Fruit fly (Drosophila melanogaster) whole organism, embryonic: ENCODE data around the gene Sodh1.

Experiments
- Atf6 ChIP-seq: fragments of 200-800 bp; sonication (Bioruptor generic); IDR thresholded peaks from 2 replicates; pipeline ENCODE4 v1.3.6; 2022; ENCODE audit warnings: missing biosample characterization, missing genetic modification characterization
- Bdp1 ChIP-seq: fragments of 200-800 bp; sonication (Bioruptor generic); optimal IDR thresholded peaks from 3 replicates; lab custom pipeline; 2016; ENCODE audit warnings: missing biosample characterization, missing genetic modification characterization
- BtbVII ChIP-seq: fragments of 200-800 bp; sonication (Bioruptor generic); optimal IDR thresholded peaks from 3 replicates; lab custom pipeline; 2017; ENCODE audit warnings: missing biosample characterization, mild to moderate bottlenecking, missing genetic modification characterization
- CG10431 ChIP-seq: fragments of 200-800 bp; sonication (Bioruptor generic); optimal IDR thresholded peaks from 3 replicates; lab custom pipeline; 2018; ENCODE audit warnings: missing biosample characterization, mild to moderate bottlenecking, missing genetic modification characterization
- CG11247 ChIP-seq: fragments of 200-800 bp; sonication (Bioruptor generic); IDR thresholded peaks from 2 replicates; pipeline ENCODE4 v1.3.6; 2022; ENCODE audit warnings: missing biosample characterization, missing genetic modification characterization
- CG11456 ChIP-seq: fragments of 200-800 bp; sonication (Bioruptor generic); IDR thresholded peaks from 3 replicates; pipeline ENCODE4 v1.3.6; 2022; ENCODE audit warnings: missing biosample characterization, missing genetic modification characterization
- CG12236 ChIP-seq: fragments of 200-800 bp; sonication (Bioruptor generic); optimal IDR thresholded peaks from 2 replicates; lab custom pipeline; 2016; ENCODE audit warnings: missing biosample characterization, missing genetic modification characterization
- CG12391 ChIP-seq: fragments of 200-800 bp; sonication (Bioruptor generic); optimal IDR thresholded peaks from 3 replicates; lab custom pipeline; 2018; ENCODE audit warnings: missing biosample characterization, mild to moderate bottlenecking, missing genetic modification characterization, moderate library complexity
- CG13296 ChIP-seq: fragments of 200-800 bp; sonication (Bioruptor generic); optimal IDR thresholded peaks from 3 replicates; lab custom pipeline; 2018; ENCODE audit warnings: missing biosample characterization, mild to moderate bottlenecking, missing genetic modification characterization
- CG14014 ChIP-seq: fragments of 200-800 bp; sonication (Bioruptor generic); IDR thresholded peaks from 2 replicates; pipeline ENCODE4 v1.3.6; 2022; ENCODE audit warnings: missing biosample characterization, missing genetic modification characterization
- CG1529 ChIP-seq: fragments of 200-800 bp; sonication (Bioruptor generic); optimal IDR thresholded peaks from 3 replicates; lab custom pipeline; 2018; ENCODE audit warnings: missing biosample characterization, missing genetic modification characterization
- CG17328 ChIP-seq: fragments of 200-800 bp; sonication (Bioruptor generic); IDR thresholded peaks from 2 replicates; pipeline ENCODE4 v1.3.6; 2022; ENCODE audit warnings: missing biosample characterization, missing genetic modification characterization
- CG17802 ChIP-seq: fragments of 200-800 bp; sonication (Bioruptor generic); optimal IDR thresholded peaks from 2 replicates; lab custom pipeline; 2018; ENCODE audit warnings: missing biosample characterization, mild to moderate bottlenecking, missing genetic modification characterization, moderate library complexity
- CG1792 ChIP-seq: fragments of 200-800 bp; sonication (Bioruptor generic); optimal IDR thresholded peaks from 2 replicates; lab custom pipeline; 2016; ENCODE audit warnings: missing biosample characterization, missing genetic modification characterization
- CG18011 ChIP-seq: fragments of 200-800 bp; sonication (Bioruptor generic); optimal IDR thresholded peaks from 2 replicates; lab custom pipeline; 2017; ENCODE audit warnings: missing biosample characterization, missing genetic modification characterization, mild to moderate bottlenecking, moderate library complexity, missing genotype
- CG2129 ChIP-seq: fragments of 200-800 bp; sonication (Bioruptor generic); IDR thresholded peaks from 2 replicates; pipeline ENCODE4 v1.3.6; 2022; ENCODE audit warnings: missing biosample characterization, missing genetic modification characterization; ENCODE audit not compliant: partially characterized antibody
- CG31365 ChIP-seq: fragments of 200-800 bp; sonication (Bioruptor generic); optimal IDR thresholded peaks from 2 replicates; lab custom pipeline; 2018; ENCODE audit warnings: missing biosample characterization, mild to moderate bottlenecking, missing genetic modification characterization
- CG32532 ChIP-seq: fragments of 200-800 bp; sonication (Bioruptor generic); IDR thresholded peaks from 2 replicates; pipeline ENCODE4 v1.3.6; 2022; ENCODE audit warnings: missing biosample characterization, missing genetic modification characterization
- CG34224 ChIP-seq: fragments of 200-800 bp; sonication (Bioruptor generic); IDR thresholded peaks from 3 replicates; pipeline ENCODE4 v1.3.6; 2022; ENCODE audit warnings: missing biosample characterization, missing genetic modification characterization; ENCODE audit not compliant: partially characterized antibody
- CG34422 ChIP-seq: fragments of 200-800 bp; sonication (Bioruptor generic); IDR thresholded peaks from 3 replicates; pipeline ENCODE4 v1.3.6; 2022; ENCODE audit warnings: missing biosample characterization, missing genetic modification characterization
- CG7987 ChIP-seq: fragments of 200-800 bp; sonication (Bioruptor generic); optimal IDR thresholded peaks from 2 replicates; lab custom pipeline; 2018; ENCODE audit warnings: missing biosample characterization, mild to moderate bottlenecking, missing genetic modification characterization, moderate library complexity
- Camta ChIP-seq: fragments of 200-800 bp; sonication (Bioruptor generic); optimal IDR thresholded peaks from 2 replicates; lab custom pipeline; 2016; ENCODE audit warnings: missing biosample characterization, missing genetic modification characterization
- CoRest ChIP-seq: fragments of 200-800 bp; sonication (Bioruptor generic); optimal IDR thresholded peaks from 3 replicates; lab custom pipeline; 2018; ENCODE audit warnings: missing biosample characterization, mild to moderate bottlenecking, missing genetic modification characterization, moderate library complexity
- CrebB ChIP-seq: fragments of 200-800 bp; sonication (Bioruptor generic); optimal IDR thresholded peaks from 3 replicates; lab custom pipeline; 2018; ENCODE audit warnings: missing biosample characterization, mild to moderate bottlenecking, missing genetic modification characterization
- D19B ChIP-seq: fragments of 200-800 bp; sonication (Bioruptor generic); optimal IDR thresholded peaks from 2 replicates; lab custom pipeline; 2017; ENCODE audit warnings: missing biosample characterization, mild to moderate bottlenecking, missing genetic modification characterization
- Doc3 ChIP-seq: fragments of 200-800 bp; sonication (Bioruptor generic); IDR thresholded peaks from 3 replicates; pipeline ENCODE4 v1.3.6; 2022; ENCODE audit warnings: missing biosample characterization, missing genetic modification characterization; ENCODE audit not compliant: partially characterized antibody
- HLHmδ ChIP-seq: fragments of 200-800 bp; sonication (Bioruptor generic); optimal IDR thresholded peaks from 2 replicates; lab custom pipeline; 2018; ENCODE audit warnings: missing biosample characterization, mild to moderate bottlenecking, missing genetic modification characterization, moderate library complexity
- HmgD ChIP-seq: fragments of 200-800 bp; sonication (Bioruptor generic); optimal IDR thresholded peaks from 3 replicates; lab custom pipeline; 2016; ENCODE audit warnings: missing biosample characterization, missing genetic modification characterization
- HmgZ ChIP-seq: fragments of 200-800 bp; sonication (Bioruptor generic); optimal IDR thresholded peaks from 2 replicates; lab custom pipeline; 2018; ENCODE audit warnings: missing biosample characterization, mild to moderate bottlenecking, missing genetic modification characterization
- Hr39 ChIP-seq: fragments of >200 bp; optimal IDR thresholded peaks from 2 replicates; lab custom pipeline; 2017
- PHDP ChIP-seq: fragments of 200-800 bp; sonication (Bioruptor generic); optimal IDR thresholded peaks from 3 replicates; lab custom pipeline; 2018; ENCODE audit warnings: missing biosample characterization, mild to moderate bottlenecking, missing genetic modification characterization, moderate library complexity
- Sox100B ChIP-seq: fragments of 200-800 bp; sonication (Bioruptor generic); optimal IDR thresholded peaks from 3 replicates; lab custom pipeline; 2018; ENCODE audit warnings: missing biosample characterization, mild to moderate bottlenecking, missing genetic modification characterization
- Spps ChIP-seq: fragments of 200-800 bp; sonication (Bioruptor generic); optimal IDR thresholded peaks from 2 replicates; lab custom pipeline; 2018; ENCODE audit warnings: missing biosample characterization, mild to moderate bottlenecking, missing genetic modification characterization
- TFAM ChIP-seq: fragments of 200-800 bp; sonication (Bioruptor generic); optimal IDR thresholded peaks from 2 replicates; lab custom pipeline; 2017; ENCODE audit warnings: missing biosample characterization, missing genetic modification characterization, inconsistent platforms
- Taf1 ChIP-seq: fragments of 200-800 bp; sonication (Bioruptor generic); IDR thresholded peaks from 2 replicates; pipeline ENCODE4 v1.3.6; 2022; ENCODE audit warnings: missing biosample characterization, missing genetic modification characterization
- Trl ChIP-seq, 3 experiments: fragments of >200 bp in 2 of 3; fragments of 200-800 bp in 1 of 3; sonication (Bioruptor generic) in 1 of 3; optimal IDR thresholded peaks; 2 replicates in 1 of 3; 3 replicates in 2 of 3; lab custom pipeline; 2016 to 2017; ENCODE audit warnings: missing biosample characterization in 1 of 3, missing genetic modification characterization in 1 of 3
- ab ChIP-seq: fragments of 200-800 bp; sonication (Bioruptor generic); optimal IDR thresholded peaks from 2 replicates; lab custom pipeline; 2016; ENCODE audit warnings: missing biosample characterization, missing genetic modification characterization
- amos ChIP-seq: fragments of 200-800 bp; sonication (Bioruptor generic); IDR thresholded peaks from 2 replicates; pipeline ENCODE4 v1.3.6; 2022; ENCODE audit warnings: missing biosample characterization, missing genetic modification characterization; ENCODE audit not compliant: partially characterized antibody
- ash1 ChIP-seq: fragments of 200-800 bp; sonication (Bioruptor generic); optimal IDR thresholded peaks from 2 replicates; lab custom pipeline; 2018; ENCODE audit warnings: missing biosample characterization, mild to moderate bottlenecking, missing genetic modification characterization
- az2 ChIP-seq: fragments of 200-800 bp; sonication (Bioruptor generic); optimal IDR thresholded peaks from 3 replicates; lab custom pipeline; 2016; ENCODE audit warnings: missing biosample characterization, missing genetic modification characterization
- bab2 ChIP-seq: fragments of 200-800 bp; sonication (Bioruptor generic); optimal IDR thresholded peaks from 2 replicates; lab custom pipeline; 2016; ENCODE audit warnings: missing biosample characterization, missing genetic modification characterization
- br ChIP-seq: fragments of >200 bp; optimal IDR thresholded peaks from 2 replicates; lab custom pipeline; 2017
- crp ChIP-seq, 2 experiments: fragments of 200-800 bp; sonication (Bioruptor generic); optimal IDR thresholded peaks; 2 replicates in 1 of 2; 3 replicates in 1 of 2; lab custom pipeline; 2017; ENCODE audit warnings: missing biosample characterization in 2 of 2, missing genetic modification characterization in 2 of 2, mild to moderate bottlenecking in 1 of 2, moderate library complexity in 1 of 2
- gsb-n ChIP-seq: fragments of 200-800 bp; sonication (Bioruptor generic); optimal IDR thresholded peaks from 3 replicates; lab custom pipeline; 2018; ENCODE audit warnings: missing biosample characterization, mild to moderate bottlenecking, missing genetic modification characterization
- lmd ChIP-seq: fragments of 200-800 bp; sonication (Bioruptor generic); IDR thresholded peaks from 2 replicates; pipeline ENCODE4 v1.3.6; 2022; ENCODE audit warnings: missing biosample characterization, missing genetic modification characterization
- mirr ChIP-seq: fragments of 200-800 bp; sonication (Bioruptor generic); optimal IDR thresholded peaks from 3 replicates; lab custom pipeline; 2018; ENCODE audit warnings: missing biosample characterization, mild to moderate bottlenecking, missing genetic modification characterization
- mld ChIP-seq: fragments of 200-800 bp; sonication (Bioruptor generic); IDR thresholded peaks from 3 replicates; pipeline ENCODE4 v1.3.6; 2022; ENCODE audit warnings: missing biosample characterization, missing genetic modification characterization; ENCODE audit not compliant: partially characterized antibody
- pros ChIP-seq: fragments of 200-800 bp; sonication (Bioruptor generic); optimal IDR thresholded peaks from 3 replicates; lab custom pipeline; 2019; ENCODE audit warnings: missing biosample characterization, mild to moderate bottlenecking, missing genetic modification characterization, moderate library complexity
- tgo ChIP-seq: fragments of 200-800 bp; sonication (Bioruptor generic); IDR thresholded peaks from 3 replicates; pipeline ENCODE4 v1.3.6; 2022; ENCODE audit warnings: missing biosample characterization, missing genetic modification characterization
- tx ChIP-seq: fragments of 200-800 bp; sonication (Bioruptor generic); optimal IDR thresholded peaks from 2 replicates; lab custom pipeline; 2016; ENCODE audit warnings: missing biosample characterization, missing genetic modification characterization
- vvl ChIP-seq: fragments of 200-800 bp; sonication (Bioruptor generic); IDR thresholded peaks from 2 replicates; pipeline ENCODE4 v1.3.6; 2022; ENCODE audit warnings: missing biosample characterization, missing genetic modification characterization
- yki ChIP-seq: fragments of >200 bp; optimal IDR thresholded peaks from 3 replicates; lab custom pipeline; 2018

Sodh1 gene

DNA sequence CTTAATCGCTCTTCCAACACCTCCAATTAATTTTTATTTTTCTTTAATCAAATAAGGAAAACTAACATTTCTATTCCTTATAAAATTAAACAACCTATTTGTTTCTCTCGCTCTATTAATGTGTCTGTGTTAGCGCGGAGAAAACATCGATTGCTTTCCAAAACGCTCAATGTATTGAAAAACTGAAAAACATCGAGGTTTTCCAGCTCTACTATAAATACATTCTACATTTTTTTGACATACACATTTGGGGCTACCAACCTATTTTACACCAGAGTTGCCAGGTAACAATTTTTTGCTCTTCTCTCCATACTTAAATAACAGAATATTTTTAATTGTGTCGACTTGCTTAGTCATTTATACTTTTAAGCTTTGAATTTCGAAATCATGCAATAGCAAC, 39.8 kb downstream of the Sodh1 start (continued):
- TF ChIP-seq CG13296 (GFP tag; lab: Kevin White, UChicago) (peak; percentile 21), D19B (no peak), Bdp1 (GFP tag; lab: Kevin White, UChicago) (no peak), CG18011 (GFP tag; lab: Kevin White, UChicago) (no peak), Camta (GFP tag; lab: Kevin White, UChicago) (peak; percentile 20), CG11456 (GFP tag; lab: Robert Waterston, UW) (no peak), Doc3 (GFP tag; lab: Robert Waterston, UW) (peak; percentile 71; the same call in 2 of the 3 replicates), CG34422 (GFP tag; lab: Robert Waterston, UW) (peak; percentile 20; the same call in 1 of the 3 replicates), CG17328 (GFP tag; lab: Robert Waterston, UW) (no peak), HmgD (GFP tag; lab: Kevin White, UChicago) (no peak), CG31365 (no peak), yki (no peak), Atf6 (GFP tag; lab: Robert Waterston, UW) (no peak), vvl (0 out of 2 replicates have a peak, but pooled peaks have one; percentile 16), br (lab: Kevin White, UChicago) (no peak), CG12236 (GFP tag; lab: Kevin White, UChicago) (no peak), mld (GFP tag; lab: Robert Waterston, UW) (no peak), CG1529 (GFP tag; lab: Kevin White, UChicago) (peak; percentile 12), BtbVII (GFP tag; lab: Kevin White, UChicago) (no peak), CG14014 (no peak), CG10431 (no peak), pros (GFP tag; lab: Kevin White, UChicago) (no peak), Spps (tag; lab: Kevin White, UChicago) (no peak), bab2 (GFP tag; lab: Kevin White, UChicago) (peak; percentile 12), CrebB (tag; lab: Kevin White, UChicago) (no peak), CG7987 (GFP tag; lab: Kevin White, UChicago) (no peak), HLHmδ (GFP tag; lab: Kevin White, UChicago) (no peak), CG32532 (GFP tag; lab: Robert Waterston, UW) (no peak), ab (GFP tag; lab: Kevin White, UChicago) (no peak), Sox100B (no peak), CG34224 (GFP tag; lab: Robert Waterston, UW) (peak; percentile 66), az2 (GFP tag; lab: Kevin White, UChicago) (peak; percentile 11), crp (GFP tag; optimal IDR thresholded peaks at IDR 0.05; lab: Kevin White, UChicago) (no peak), CG1792 (GFP tag; lab: Kevin White, UChicago) (no peak), CoRest (peak; percentile 60), ash1 (GFP tag; lab: Kevin White, UChicago) (peak; percentile 17), CG11247 (GFP tag; lab: Robert Waterston, UW) (no peak), Trl (optimal IDR thresholded peaks at IDR 0.05; lab: Kevin White, UChicago) (no peak), Trl (GFP tag; optimal IDR thresholded peaks at IDR 0.05; lab: Kevin White, UChicago) (peak; percentile 52), TFAM (GFP tag; lab: Kevin White, UChicago) (no peak), PHDP (tag; lab: Kevin White, UChicago) (no peak), gsb-n (tag; lab: Kevin White, UChicago) (no peak), Taf1 (GFP tag; lab: Robert Waterston, UW) (no peak), CG12391 (peak; percentile 57), CG17802 (tag; lab: Kevin White, UChicago) (no peak), amos (GFP tag; lab: Robert Waterston, UW) (peak; percentile 81), Hr39 (lab: Kevin White, UChicago) (no peak), tgo (no peak), CG2129 (GFP tag; lab: Robert Waterston, UW) (no peak), tx (GFP tag; lab: Kevin White, UChicago) (no peak), mirr (GFP tag; lab: Kevin White, UChicago) (no peak), HmgZ (peak; percentile 52), lmd (GFP tag; lab: Robert Waterston, UW) (no peak)
